Worm (Caenorhabditis elegans) whole organism, early embryonic: Measurements from ENCODE around the gene uba-1.

Experiments
- B0310.2 ChIP-seq: sonication (generic microtip); optimal IDR thresholded peaks from 2 replicates; lab custom pipeline; 2016; ENCODE audit warnings: mild to moderate bottlenecking, missing genetic modification characterization, missing compliant biosample characterization
- F13C5.2 ChIP-seq: sonication (generic microtip); optimal IDR thresholded peaks from 2 replicates; lab custom pipeline; 2017; ENCODE audit warnings: mild to moderate bottlenecking, missing genetic modification characterization, inconsistent platforms, missing compliant biosample characterization
- aly-1 ChIP-seq: sonication (generic microtip); optimal IDR thresholded peaks from 2 replicates; lab custom pipeline; 2016; ENCODE audit warnings: missing genetic modification characterization, missing compliant biosample characterization
- ama-1 ChIP-seq: fragments of 150-350 bp; optimal IDR thresholded peaks from 2 replicates; lab custom pipeline; 2014
- ets-7 ChIP-seq: sonication (generic microtip); optimal IDR thresholded peaks from 2 replicates; lab custom pipeline; 2016; ENCODE audit warnings: missing genotype, missing genetic modification characterization, missing compliant biosample characterization
- hmbx-1 ChIP-seq: sonication (generic microtip); optimal IDR thresholded peaks from 2 replicates; lab custom pipeline; 2016; ENCODE audit warnings: mild to moderate bottlenecking, missing genetic modification characterization, missing compliant biosample characterization
- hnd-1 ChIP-seq: sonication (generic microtip); optimal IDR thresholded peaks from 2 replicates; lab custom pipeline; 2016; ENCODE audit warnings: missing genetic modification characterization, missing compliant biosample characterization
- pes-1 ChIP-seq: fragments of 200-800 bp; sonication (Bioruptor generic); IDR thresholded peaks from 2 replicates; pipeline ENCODE4 v1.3.6; 2022; ENCODE audit warnings: missing genetic modification reagents, missing genetic modification characterization, missing compliant biosample characterization
- scrt-1 ChIP-seq: fragments of 200-800 bp; sonication (Bioruptor generic); IDR thresholded peaks from 2 replicates; pipeline ENCODE4 v1.3.6; 2022; ENCODE audit warnings: missing genetic modification characterization, missing compliant biosample characterization
- tbx-37 ChIP-seq: fragments of 200-800 bp; sonication (Bioruptor generic); conservative IDR thresholded peaks from 2 replicates; pipeline ENCODE4 v1.3.6; 2022; ENCODE audit warnings: missing genetic modification reagents, missing genetic modification characterization, missing compliant biosample characterization
- tra-4 ChIP-seq: sonication (generic microtip); optimal IDR thresholded peaks from 2 replicates; lab custom pipeline; 2017; ENCODE audit warnings: missing genetic modification characterization, missing compliant biosample characterization

The uba-1 gene

DNA sequence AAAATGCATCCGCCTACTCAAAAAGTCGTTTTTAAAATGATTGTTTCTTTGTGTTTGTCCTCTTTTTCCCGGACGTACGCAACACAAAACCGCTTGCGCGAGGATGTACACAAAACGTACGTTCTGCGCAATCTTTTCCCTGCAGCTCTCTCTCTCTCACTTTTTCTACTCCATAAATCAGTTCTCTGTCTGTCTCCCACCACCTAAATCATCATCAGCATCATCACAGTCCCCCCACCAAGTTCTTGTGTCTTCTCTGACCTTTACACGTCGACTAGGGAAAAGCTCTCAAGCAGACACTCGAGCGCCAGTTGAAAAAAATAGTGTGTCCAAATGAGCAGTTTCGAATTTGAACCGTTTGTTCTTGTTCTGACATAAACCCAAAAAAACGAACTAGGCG is 50.5 kb downstream of the uba-1 start:
- no peak for TF ChIP-seq tbx-37 (GFP tag; lab: Robert Waterston, UW)
- no peak for TF ChIP-seq F13C5.2 (tag; lab: Kevin White, UChicago)
- TF ChIP-seq ama-1 (lab: Kevin White, UChicago), result no peak
- TF ChIP-seq hmbx-1 (tag; lab: Kevin White, UChicago), result no peak
- TF ChIP-seq hnd-1 (tag; lab: Kevin White, UChicago), result no peak
- no peak for TF ChIP-seq tra-4 (tag; lab: Kevin White, UChicago)
- TF ChIP-seq scrt-1 (GFP tag; lab: Robert Waterston, UW), result no peak
- TF ChIP-seq ets-7, result no peak

DNA sequence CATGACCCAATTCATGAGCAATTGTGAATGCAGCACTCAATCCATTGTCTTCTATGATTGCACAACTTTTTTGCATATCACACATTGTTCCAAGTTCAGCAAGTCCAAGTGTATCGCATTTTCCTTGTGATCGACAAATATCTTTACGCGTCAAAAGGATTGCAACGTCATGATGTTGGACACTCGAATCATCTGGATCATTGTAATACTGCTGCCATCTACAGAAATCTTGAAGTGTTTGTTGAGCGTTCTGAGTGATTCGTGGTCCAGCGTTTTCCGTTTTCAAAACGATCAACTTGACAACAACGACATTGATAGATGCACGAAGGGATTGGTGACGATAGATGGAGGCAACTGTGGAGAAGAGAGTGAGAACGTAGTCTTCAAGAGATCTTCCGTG is 51.5 kb downstream of the uba-1 start:
- no peak for TF ChIP-seq pes-1 (GFP tag; lab: Robert Waterston, UW)
- no peak for TF ChIP-seq tra-4 (tag; lab: Kevin White, UChicago)
- TF ChIP-seq tbx-37 (GFP tag; lab: Robert Waterston, UW), result no peak
- TF ChIP-seq aly-1 (tag; lab: Kevin White, UChicago), result no peak
- no peak for TF ChIP-seq scrt-1 (GFP tag; lab: Robert Waterston, UW)
- no peak for TF ChIP-seq hnd-1 (tag; lab: Kevin White, UChicago)
- no peak for TF ChIP-seq ama-1 (lab: Kevin White, UChicago)
- TF ChIP-seq F13C5.2 (tag; lab: Kevin White, UChicago), result no peak
- no peak for TF ChIP-seq B0310.2 (tag; lab: Kevin White, UChicago)
